Worm (Caenorhabditis elegans) whole organism, L3 larva: ENCODE data around the gene spd-3.

Experiments
- R02D3.7 ChIP-seq: fragments of 150-350 bp; optimal IDR thresholded peaks from 2 replicates; lab custom pipeline; 2014; ENCODE audit warnings: missing biosample characterization, missing genetic modification characterization
- ZK546.5 ChIP-seq: sonication (generic microtip); optimal IDR thresholded peaks from 2 replicates; lab custom pipeline; 2017; ENCODE audit warnings: missing biosample characterization, missing genetic modification characterization
- aly-2 ChIP-seq: fragments of 150-350 bp; optimal IDR thresholded peaks from 2 replicates; lab custom pipeline; 2014; ENCODE audit warnings: missing biosample characterization, missing genetic modification characterization
- ama-1 ChIP-seq: fragments of 150-350 bp; optimal IDR thresholded peaks from 2 replicates; lab custom pipeline; 2018
- ceh-16 ChIP-seq: sonication (generic microtip); optimal IDR thresholded peaks from 2 replicates; lab custom pipeline; 2017; ENCODE audit warnings: missing biosample characterization, missing genetic modification characterization
- ceh-28 ChIP-seq: fragments of 150-350 bp; optimal IDR thresholded peaks from 2 replicates; lab custom pipeline; 2014; ENCODE audit warnings: missing biosample characterization, missing genetic modification reagents, missing genetic modification characterization
- ceh-82 ChIP-seq: fragments of 150-350 bp; optimal IDR thresholded peaks from 2 replicates; lab custom pipeline; 2014; ENCODE audit warnings: missing biosample characterization, missing genetic modification characterization
- daf-12 ChIP-seq: fragments of 150-350 bp; optimal IDR thresholded peaks from 2 replicates; lab custom pipeline; 2014; ENCODE audit warnings: missing biosample characterization, missing genetic modification reagents, missing genetic modification characterization
- egl-27 ChIP-seq: sonication (generic microtip); optimal IDR thresholded peaks from 4 replicates; lab custom pipeline; 2017; ENCODE audit warnings: missing biosample characterization, missing genetic modification reagents, missing genetic modification characterization
- egl-5 ChIP-seq: fragments of 150-350 bp; optimal IDR thresholded peaks from 2 replicates; lab custom pipeline; 2017; ENCODE audit warnings: missing biosample characterization, missing genetic modification reagents, missing genetic modification characterization, inconsistent platforms
- elt-1 ChIP-seq: fragments of 150-350 bp; optimal IDR thresholded peaks from 2 replicates; lab custom pipeline; 2014; ENCODE audit warnings: missing biosample characterization, missing genetic modification characterization
- elt-2 ChIP-seq: sonication (generic microtip); optimal IDR thresholded peaks from 2 replicates; lab custom pipeline; 2016; ENCODE audit warnings: missing genetic modification reagents, mild to moderate bottlenecking, missing genetic modification characterization, missing compliant biosample characterization
- elt-3 ChIP-seq, 3 experiments: fragments of 150-350 bp in 1 of 3; sonication (generic microtip) in 2 of 3; optimal IDR thresholded peaks; 2 replicates in 2 of 3; 4 replicates in 1 of 3; lab custom pipeline; 2014 to 2017; ENCODE audit warnings: missing biosample characterization in 3 of 3, missing genetic modification characterization in 3 of 3
- fkh-10 ChIP-seq: sonication (generic microtip); optimal IDR thresholded peaks from 2 replicates; lab custom pipeline; 2017; ENCODE audit warnings: missing biosample characterization, missing genetic modification reagents, missing genetic modification characterization
- fkh-2 ChIP-seq: fragments of 150-350 bp; optimal IDR thresholded peaks from 2 replicates; lab custom pipeline; 2014; ENCODE audit warnings: missing biosample characterization, missing genetic modification reagents, missing genetic modification characterization
- fos-1 ChIP-seq: fragments of 150-350 bp; optimal IDR thresholded peaks from 2 replicates; lab custom pipeline; 2014; ENCODE audit warnings: missing biosample characterization, missing genetic modification characterization
- hmg-11 ChIP-seq: sonication (generic microtip); optimal IDR thresholded peaks from 2 replicates; lab custom pipeline; 2016; ENCODE audit warnings: missing genetic modification characterization, missing compliant biosample characterization
- jun-1 ChIP-seq: fragments of 150-350 bp; optimal IDR thresholded peaks from 2 replicates; lab custom pipeline; 2014; ENCODE audit warnings: missing biosample characterization, missing genetic modification reagents, missing genetic modification characterization
- lin-15B ChIP-seq: fragments of 150-350 bp; optimal IDR thresholded peaks from 2 replicates; lab custom pipeline; 2014; ENCODE audit warnings: missing biosample characterization, missing genetic modification characterization
- lsy-12 ChIP-seq: sonication (generic microtip); optimal IDR thresholded peaks from 2 replicates; lab custom pipeline; 2016; ENCODE audit warnings: mild to moderate bottlenecking, missing genetic modification characterization, missing compliant biosample characterization
- mdl-1 ChIP-seq: fragments of 150-350 bp; optimal IDR thresholded peaks from 2 replicates; lab custom pipeline; 2014; ENCODE audit warnings: missing biosample characterization, missing genetic modification characterization
- mml-1 ChIP-seq: fragments of 150-350 bp; sonication (generic microtip); optimal IDR thresholded peaks from 3 replicates; lab custom pipeline; 2014; ENCODE audit warnings: missing biosample characterization, missing genetic modification characterization
- nfya-1 ChIP-seq: sonication (generic microtip); optimal IDR thresholded peaks from 2 replicates; lab custom pipeline; 2017; ENCODE audit warnings: missing genetic modification characterization, mild to moderate bottlenecking, missing compliant biosample characterization, antibody characterized with exemption, moderate library complexity; ENCODE audit not compliant: insufficient read depth
- nhr-12 ChIP-seq: fragments of 150-350 bp; optimal IDR thresholded peaks from 2 replicates; lab custom pipeline; 2014; ENCODE audit warnings: missing biosample characterization, missing genetic modification characterization
- nhr-237 ChIP-seq: fragments of 150-350 bp; optimal IDR thresholded peaks from 2 replicates; lab custom pipeline; 2014; ENCODE audit warnings: missing biosample characterization, missing genetic modification characterization
- nhr-25 ChIP-seq: sonication (generic microtip); optimal IDR thresholded peaks from 2 replicates; lab custom pipeline; 2017; ENCODE audit warnings: missing biosample characterization, missing genetic modification characterization
- nhr-43 ChIP-seq: sonication (generic microtip); optimal IDR thresholded peaks from 2 replicates; lab custom pipeline; 2016; ENCODE audit warnings: mild to moderate bottlenecking, missing genetic modification characterization, missing compliant biosample characterization; ENCODE audit not compliant: poor library complexity, severe bottlenecking
- nhr-67 ChIP-seq: fragments of 150-350 bp; optimal IDR thresholded peaks from 2 replicates; lab custom pipeline; 2014; ENCODE audit warnings: missing biosample characterization, missing genetic modification characterization
- nhr-77 ChIP-seq: fragments of 150-350 bp; optimal IDR thresholded peaks from 2 replicates; lab custom pipeline; 2014; ENCODE audit warnings: missing biosample characterization, missing genetic modification characterization
- pqm-1 ChIP-seq: fragments of 150-350 bp; optimal IDR thresholded peaks from 2 replicates; lab custom pipeline; 2017; ENCODE audit warnings: missing biosample characterization, missing genetic modification characterization, inconsistent platforms
- sea-2 ChIP-seq: fragments of 150-350 bp; sonication (generic microtip); optimal IDR thresholded peaks from 4 replicates; lab custom pipeline; 2014; ENCODE audit warnings: missing biosample characterization, missing genetic modification reagents, missing genetic modification characterization
- skn-1 ChIP-seq: fragments of 150-350 bp; optimal IDR thresholded peaks from 2 replicates; lab custom pipeline; 2014; ENCODE audit warnings: missing biosample characterization, missing genetic modification characterization
- snpc-4 ChIP-seq: fragments of 150-350 bp; optimal IDR thresholded peaks from 2 replicates; lab custom pipeline; 2014; ENCODE audit warnings: missing biosample characterization, missing genetic modification characterization
- tbx-2 ChIP-seq: sonication (generic microtip); optimal IDR thresholded peaks from 2 replicates; lab custom pipeline; 2016; ENCODE audit warnings: mild to moderate bottlenecking, missing genetic modification characterization, missing compliant biosample characterization
- unc-39 ChIP-seq: sonication (generic microtip); optimal IDR thresholded peaks from 4 replicates; lab custom pipeline; 2017; ENCODE audit warnings: missing biosample characterization, missing genetic modification characterization
- unc-62 ChIP-seq: fragments of 150-350 bp; sonication (generic microtip); optimal IDR thresholded peaks from 4 replicates; lab custom pipeline; 2014; ENCODE audit warnings: missing biosample characterization, missing genetic modification reagents, missing genetic modification characterization
- zag-1 ChIP-seq: fragments of 150-350 bp; optimal IDR thresholded peaks from 2 replicates; lab custom pipeline; 2014; ENCODE audit warnings: missing biosample characterization, missing genetic modification characterization

The spd-3 gene

DNA sequence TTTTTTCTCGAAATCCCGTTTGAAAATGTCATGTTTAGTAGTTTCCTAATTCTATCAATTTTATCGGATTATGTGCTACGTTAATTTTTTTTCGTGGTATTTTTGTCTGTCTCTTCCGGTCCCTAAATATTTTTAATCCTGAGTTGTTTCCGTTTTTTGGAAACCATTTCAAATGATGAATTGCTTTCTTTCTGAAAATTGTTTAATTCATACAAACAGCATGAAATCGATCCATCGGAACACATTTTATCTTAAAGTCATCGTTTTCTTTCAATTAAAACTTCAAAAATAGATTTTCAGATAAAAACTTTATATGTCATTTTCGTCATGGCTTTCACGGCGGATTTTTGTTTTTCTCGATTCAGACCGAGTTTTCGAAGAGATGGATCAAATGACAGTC, at the start of gene spd-3:
Gene spd-3 (plus strand): TSS at position 301 of the 400 bp plus-strand sequence.
- TF ChIP-seq hmg-11: no peak
- no peak for TF ChIP-seq sea-2 (GFP tag; lab: Kevin White, UChicago)
- no peak for TF ChIP-seq lin-15B (tag; lab: Kevin White, UChicago)

DNA sequence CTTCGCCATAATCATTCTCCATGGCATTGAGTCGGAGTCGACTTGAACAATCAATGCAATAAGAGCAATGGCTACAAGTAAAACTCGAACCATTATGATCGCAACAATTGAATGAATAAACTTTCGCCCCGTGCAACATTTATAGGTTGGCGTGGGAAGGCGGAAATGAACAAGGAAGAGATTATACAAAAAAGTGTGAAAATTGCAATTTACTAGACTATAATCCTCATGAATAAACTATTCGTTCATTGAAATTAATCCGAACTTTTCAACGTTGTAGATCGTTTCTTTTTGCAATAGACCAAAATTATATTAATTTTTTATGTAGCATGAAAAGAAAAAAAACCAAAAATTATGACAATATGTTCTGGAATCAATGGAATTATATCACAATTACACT, 22.3 kb upstream of the spd-3 start, which contains the start of gene Y73B6A.3:
Gene Y73B6A.3 (minus strand): TSS at position 101 of the 400 bp plus-strand sequence.
- TF ChIP-seq nhr-237 (tag; lab: Kevin White, UChicago) (no peak), nhr-25 (tag; lab: Kevin White, UChicago) (no peak), unc-39 (tag; lab: Kevin White, UChicago) (no peak), tbx-2 (tag; lab: Kevin White, UChicago) (no peak), fos-1 (tag; lab: Kevin White, UChicago) (no peak), nhr-12 (tag; lab: Kevin White, UChicago) (no peak), daf-12 (tag; lab: Kevin White, UChicago) (no peak), ama-1 (lab: Kevin White, UChicago) (no peak), sea-2 (GFP tag; lab: Kevin White, UChicago) (no peak), nhr-67 (no peak), ceh-16 (tag; lab: Kevin White, UChicago) (no peak), pqm-1 (no peak), snpc-4 (tag; lab: Kevin White, UChicago) (no peak), ceh-28 (tag; lab: Kevin White, UChicago) (no peak), ceh-82 (tag; lab: Kevin White, UChicago) (no peak), unc-62 (no peak), zag-1 (tag; lab: Kevin White, UChicago) (no peak), skn-1 (no peak), jun-1 (tag; lab: Kevin White, UChicago) (no peak)
- TF ChIP-seq, all 47 proteins: peak for 0

- TF ChIP-seq nhr-12 (tag; lab: Kevin White, UChicago) (no peak), nhr-237 (tag; lab: Kevin White, UChicago) (no peak), fkh-10 (GFP tag; lab: Kevin White, UChicago) (no peak), zag-1 (tag; lab: Kevin White, UChicago) (no peak), egl-5 (tag; lab: Kevin White, UChicago) (no peak), elt-3 (tag; optimal IDR thresholded peaks at IDR 0.05; lab: Kevin White, UChicago) (no peak), mml-1 (no peak), skn-1 (no peak), daf-12 (tag; lab: Kevin White, UChicago) (no peak), nhr-77 (no peak), elt-1 (tag; lab: Kevin White, UChicago) (no peak), lsy-12 (tag; lab: Kevin White, UChicago) (no peak), egl-27 (tag; lab: Kevin White, UChicago) (no peak), nhr-67 (no peak), ceh-16 (tag; lab: Kevin White, UChicago) (no peak), tbx-2 (tag; lab: Kevin White, UChicago) (no peak), snpc-4 (tag; lab: Kevin White, UChicago) (no peak), nfya-1 (no peak), elt-2 (no peak)
These were observed 20.4 kb upstream of the spd-3 start, which contains the start of gene smg-7 for ce11 chrIV:6742159-6742558. TSS of gene smg-7 (minus strand) at chrIV:6742443.

- TF ChIP-seq R02D3.7 (tag; lab: Kevin White, UChicago) (no peak), egl-5 (tag; lab: Kevin White, UChicago) (no peak), ceh-82 (tag; lab: Kevin White, UChicago) (no peak), ZK546.5 (tag; lab: Kevin White, UChicago) (no peak), jun-1 (tag; lab: Kevin White, UChicago) (no peak), fkh-2 (tag; lab: Kevin White, UChicago) (no peak), mdl-1 (tag; lab: Kevin White, UChicago) (no peak), nfya-1 (no peak), fos-1 (tag; lab: Kevin White, UChicago) (no peak), nhr-43 (tag; lab: Kevin White, UChicago) (no peak), hmg-11 (no peak), aly-2 (tag; lab: Kevin White, UChicago) (no peak)
These were observed 15.4 kb upstream of the spd-3 start for ce11 chrIV:6747083-6747482.
